Fruit fly (Drosophila melanogaster): Measurements from ENCODE around the gene pdm2.

The pdm2 gene

dm6 chr2L:12689281-12689765 is 32.4 kb downstream of the pdm2 start:
- TF ChIP-seq Smox (GFP tag; optimal IDR thresholded peaks at IDR 0.05) (no peak), achi (GFP tag; optimal IDR thresholded peaks at IDR 0.05) (no peak), svp (GFP tag) (no peak), CG34406 (GFP tag; optimal IDR thresholded peaks at IDR 0.05) (no peak), CG8319 (GFP tag; optimal IDR thresholded peaks at IDR 0.05) (no peak), Blimp-1 (GFP tag; optimal IDR thresholded peaks at IDR 0.05) (no peak), vri (GFP tag; optimal IDR thresholded peaks at IDR 0.05) (no peak), CG10631 (GFP tag; optimal IDR thresholded peaks at IDR 0.05) (no peak), fd85E (GFP tag; optimal IDR thresholded peaks at IDR 0.05) (no peak), Lpt (GFP tag; optimal IDR thresholded peaks at IDR 0.05) (no peak), CG32006 (GFP tag; optimal IDR thresholded peaks at IDR 0.05) (no peak), Hr38 (GFP tag; optimal IDR thresholded peaks at IDR 0.05) (no peak), CG7368 (GFP tag; optimal IDR thresholded peaks at IDR 0.05) (no peak), lz (GFP tag; optimal IDR thresholded peaks at IDR 0.05) (no peak), fkh (GFP tag; optimal IDR thresholded peaks at IDR 0.05) (no peak), CG11294 (GFP tag; IDR thresholded peaks at IDR 0.05) (no peak)

dm6 chr2L:12692343-12693079 is 35.5 kb downstream of the pdm2 start, which contains the start of the genes CCT4 and CG6153:
Gene CCT4, minus strand, starts transcription at chr2L:12692934.
Gene CG6153, plus strand, starts transcription at chr2L:12692993.
- TF ChIP-seq CG16779 (tag; optimal IDR thresholded peaks at IDR 0.05) (no peak), fkh (GFP tag; optimal IDR thresholded peaks at IDR 0.05) (peak; percentile 93)

DNA sequence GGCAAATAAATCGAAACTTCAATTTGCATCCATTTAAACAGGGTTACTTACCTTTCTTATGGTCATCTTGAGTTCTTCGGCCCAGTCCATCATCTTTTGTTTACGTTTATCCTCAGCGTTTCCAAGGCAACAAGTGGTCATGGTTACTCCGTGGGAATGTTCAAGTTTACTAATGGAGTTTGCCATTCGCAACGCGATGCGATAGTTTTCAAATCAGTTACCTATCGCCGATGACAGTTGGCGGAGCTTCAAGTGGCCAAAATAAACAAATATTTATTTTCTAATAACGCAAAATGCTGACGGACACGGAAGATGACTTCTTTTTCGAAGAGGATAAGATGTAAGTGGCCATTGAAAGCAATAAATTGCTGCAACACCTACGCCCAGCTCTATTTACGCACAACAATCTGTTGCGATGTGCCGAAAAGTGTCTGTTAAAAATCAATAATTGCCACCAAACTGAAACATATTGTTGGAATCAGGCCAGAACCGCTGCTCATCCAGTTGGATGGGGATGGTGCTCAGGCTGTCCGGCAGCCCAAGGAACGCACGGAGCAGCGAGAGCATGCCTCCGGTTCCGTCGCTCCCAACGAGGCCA is 38.0 kb downstream of the pdm2 start, which contains the start of the genes IFT43 and PICK1:
Gene IFT43, minus strand, starts transcription at position 166 of the 598 bp plus-strand sequence.
Gene PICK1, plus strand, starts transcription at position 211 of the 598 bp plus-strand sequence.
- TF ChIP-seq pdm3 (GFP tag; optimal IDR thresholded peaks at IDR 0.05) (no peak), fkh (GFP tag; optimal IDR thresholded peaks at IDR 0.05) (peak; percentile 95), CG32006 (GFP tag; optimal IDR thresholded peaks at IDR 0.05) (no peak), fd59A (GFP tag; optimal IDR thresholded peaks at IDR 0.05) (no peak), Ets96B (tag; optimal IDR thresholded peaks at IDR 0.05) (no peak), CG3919 (GFP tag; optimal IDR thresholded peaks at IDR 0.05) (no peak), Hr4 (GFP tag; optimal IDR thresholded peaks at IDR 0.05) (no peak)

dm6 chr2L:12697223-12697622 is 40.3 kb downstream of the pdm2 start, which contains the start of gene CG5781:
Gene CG5781, minus strand, starts transcription at chr2L:12697323.
- TF ChIP-seq spab (GFP tag; optimal IDR thresholded peaks at IDR 0.05) (no peak), vri (GFP tag; optimal IDR thresholded peaks at IDR 0.05) (no peak), pdm3 (GFP tag; optimal IDR thresholded peaks at IDR 0.05) (no peak), dsx (GFP tag; optimal IDR thresholded peaks at IDR 0.05; ENCODE audit: poor library complexity, severe bottlenecking) (no peak), CG31627 (GFP tag; optimal IDR thresholded peaks at IDR 0.05) (no peak), CG34406 (GFP tag; optimal IDR thresholded peaks at IDR 0.05) (no peak), topi (GFP tag; optimal IDR thresholded peaks at IDR 0.05) (no peak), CG1621 (tag; optimal IDR thresholded peaks at IDR 0.05) (no peak), CG3032 (tag; optimal IDR thresholded peaks at IDR 0.05) (no peak), CG8632 (GFP tag; optimal IDR thresholded peaks at IDR 0.05) (no peak)

DNA sequence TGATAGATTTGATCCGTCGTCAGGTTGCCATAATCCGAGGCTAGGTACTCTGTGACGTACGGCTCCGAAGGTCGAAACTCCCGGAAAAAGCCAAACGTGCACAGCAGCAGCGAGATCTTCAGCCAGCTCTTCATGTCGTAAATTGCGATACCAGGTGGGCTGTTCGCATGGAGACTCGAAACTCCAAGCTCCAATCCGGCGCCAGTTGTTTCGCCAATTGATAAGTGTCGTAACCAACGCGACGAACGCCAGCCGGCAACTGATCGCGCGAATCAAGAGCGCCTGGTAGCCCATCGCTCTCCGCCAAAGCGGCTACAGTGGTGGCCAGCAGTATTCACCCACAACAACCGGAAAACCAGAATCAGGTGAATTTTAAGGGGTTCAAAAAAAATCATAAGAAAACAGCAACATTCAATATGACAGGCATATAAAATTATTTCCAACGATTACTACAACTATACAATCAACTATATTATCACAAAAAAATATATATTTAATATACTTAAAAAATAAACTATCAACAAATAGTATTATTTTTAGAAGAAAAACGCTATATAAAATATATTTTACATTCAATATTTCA is 43.5 kb downstream of the pdm2 start, which contains the start of gene CG17036:
Gene CG17036, minus strand, starts transcription at position 366 of the 583 bp plus-strand sequence.
- TF ChIP-seq Lpt (GFP tag; optimal IDR thresholded peaks at IDR 0.05) (no peak), Met (GFP tag; optimal IDR thresholded peaks at IDR 0.05) (no peak), CG8119 (GFP tag; IDR thresholded peaks at IDR 0.05) (peak; percentile 36; the same call in 1 of the 3 replicates), topi (GFP tag; optimal IDR thresholded peaks at IDR 0.05) (no peak), Hr39 (GFP tag; optimal IDR thresholded peaks at IDR 0.05) (no peak), Sox15 (GFP tag; optimal IDR thresholded peaks at IDR 0.05) (no peak), CG7368 (GFP tag; optimal IDR thresholded peaks at IDR 0.05) (no peak), CG3032 (tag; optimal IDR thresholded peaks at IDR 0.05) (no peak), cyc (GFP tag; optimal IDR thresholded peaks at IDR 0.05) (no peak), CG11902 (GFP tag; optimal IDR thresholded peaks at IDR 0.05) (no peak), CG3919 (GFP tag; optimal IDR thresholded peaks at IDR 0.05) (no peak), eg (GFP tag; IDR thresholded peaks at IDR 0.05) (no peak; the same call in 2 of the 3 replicates), CG34406 (GFP tag; optimal IDR thresholded peaks at IDR 0.05) (no peak), CG8632 (GFP tag; optimal IDR thresholded peaks at IDR 0.05) (peak; percentile 42), CG10669 (GFP tag; optimal IDR thresholded peaks at IDR 0.05) (no peak), CG6854 (GFP tag; optimal IDR thresholded peaks at IDR 0.05) (peak; percentile 15), CG11294 (GFP tag; IDR thresholded peaks at IDR 0.05) (no peak), Eip78C (GFP tag) (peak; percentile 57), esn (GFP tag; optimal IDR thresholded peaks at IDR 0.05) (peak; percentile 31)

All from whole organism, prepupa.